Worm (Caenorhabditis elegans): ENCODE results near the gene tsp-20.

tsp-20 gene

DNA sequence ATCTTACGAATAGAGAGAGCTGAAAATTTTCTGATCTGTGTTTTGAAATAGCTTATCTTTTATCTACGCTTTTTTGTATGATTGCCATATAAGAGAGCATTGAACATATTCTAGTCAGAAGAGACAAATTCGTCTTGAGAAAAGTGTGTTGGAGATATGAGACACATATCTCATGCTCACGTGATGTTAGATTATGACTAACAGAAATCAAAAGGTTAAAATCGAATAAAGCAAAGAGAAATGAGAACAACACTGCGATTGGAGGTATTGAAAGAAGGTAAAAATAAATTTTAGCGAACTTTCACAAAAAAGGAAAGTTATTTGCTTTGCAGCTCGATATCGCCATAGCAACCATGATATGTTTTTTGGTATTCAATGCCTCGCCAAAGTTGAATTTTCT is 51.8 kb downstream of the tsp-20 start, which contains the start of gene nhr-167:
Gene nhr-167, minus strand, starts transcription at position 21 of the 400 bp plus-strand sequence.
- TF ChIP-seq T22C8.4 (GFP tag; IDR thresholded peaks at IDR 0.05), result no peak
- TF ChIP-seq tab-1 (GFP tag; IDR thresholded peaks at IDR 0.05), result no peak
- no peak for TF ChIP-seq flt-1 (GFP tag; IDR thresholded peaks at IDR 0.05)
- no peak for TF ChIP-seq klf-2 (GFP tag; conservative IDR thresholded peaks at IDR 0.05)
- no peak for TF ChIP-seq med-1 (GFP tag; optimal IDR thresholded peaks at IDR 0.05; ENCODE audit: insufficient read depth)
- TF ChIP-seq cog-1 (tag; optimal IDR thresholded peaks at IDR 0.05), result no peak
- no peak for TF ChIP-seq ref-1 (GFP tag; conservative IDR thresholded peaks at IDR 0.05)
- TF ChIP-seq ztf-29 (GFP tag; IDR thresholded peaks at IDR 0.05), result no peak
